Worm (Caenorhabditis elegans): Measurements from ENCODE around the gene F02A9.7.

The F02A9.7 gene

ce11 chrIII:9075539-9075938, at the start of gene F02A9.7:
F02A9.7 (minus strand) TSS chrIII:9075639.
- no peak for TF ChIP-seq mxl-2 (GFP tag; conservative IDR thresholded peaks at IDR 0.05)
- no peak for TF ChIP-seq ceh-28 (tag; optimal IDR thresholded peaks at IDR 0.05)
- TF ChIP-seq ZK337.2 (GFP tag; IDR thresholded peaks at IDR 0.05) = no peak

- TF ChIP-seq madf-9 (GFP tag; conservative IDR thresholded peaks at IDR 0.05) (no peak), arid-1 (GFP tag; conservative IDR thresholded peaks at IDR 0.05) (no peak), unc-62 (GFP tag; optimal IDR thresholded peaks at IDR 0.05 in 1 of 2) (peak in 1 of 2 experiments; percentile 17), unc-62 (tag; optimal IDR thresholded peaks at IDR 0.05) (no peak), mxl-2 (GFP tag; conservative IDR thresholded peaks at IDR 0.05) (no peak), ZK337.2 (GFP tag; IDR thresholded peaks at IDR 0.05) (no peak)
These were observed 43.6 kb upstream of the F02A9.7 start, which contains the start of gene ced-11 for ce11 chrIII:9118921-9119606. ced-11 (plus strand) TSS chrIII:9119556.

- TF ChIP-seq unc-62 (GFP tag; optimal IDR thresholded peaks at IDR 0.05 in 1 of 2) (peak in 1 of 2 experiments; percentile 81), unc-62 (tag; optimal IDR thresholded peaks at IDR 0.05) (no peak), pqm-1 (tag; optimal IDR thresholded peaks at IDR 0.05) (no peak), pha-4 (GFP tag; IDR thresholded peaks at IDR 0.05) (no peak), pha-4 (tag; optimal IDR thresholded peaks at IDR 0.05) (no peak)
These were observed 42.9 kb upstream of the F02A9.7 start, which contains the start of gene grl-11 for ce11 chrIII:9118314-9118850. grl-11 (minus strand) TSS chrIII:9118364.

- no peak for TF ChIP-seq arid-1 (GFP tag; conservative IDR thresholded peaks at IDR 0.05)
- peak; percentile 52 for TF ChIP-seq aha-1 (tag)
- peak in 1 of 2 experiments; percentile 77 for TF ChIP-seq unc-62 (GFP tag; optimal IDR thresholded peaks at IDR 0.05 in 1 of 2)
- no peak for TF ChIP-seq unc-62 (tag; optimal IDR thresholded peaks at IDR 0.05)
These were observed 40.3 kb upstream of the F02A9.7 start for ce11 chrIII:9115745-9116144.

ce11 chrIII:9114649-9115048, 39.2 kb upstream of the F02A9.7 start, which contains the start of gene ZK512.1:
ZK512.1 (plus strand) TSS chrIII:9114949.
- TF ChIP-seq fkh-10 (GFP tag; optimal IDR thresholded peaks at IDR 0.05) = no peak
- TF ChIP-seq dmd-9 (GFP tag; IDR thresholded peaks at IDR 0.05) = no peak
- no peak for TF ChIP-seq snpc-4 (tag; optimal IDR thresholded peaks at IDR 0.05)
- TF ChIP-seq mdt-29 (GFP tag; IDR thresholded peaks at IDR 0.05) = no peak
- TF ChIP-seq nhr-77 (tag; optimal IDR thresholded peaks at IDR 0.05) = no peak
- TF ChIP-seq lsy-2 (tag; optimal IDR thresholded peaks at IDR 0.05) = no peak
- TF ChIP-seq cey-2 (tag; optimal IDR thresholded peaks at IDR 0.05; ENCODE audit: borderline replicate concordance, insufficient read depth) = no peak
- TF ChIP-seq F49E8.2 (tag; optimal IDR thresholded peaks at IDR 0.05; ENCODE audit: borderline replicate concordance) = no peak
- TF ChIP-seq nhr-48 (tag; optimal IDR thresholded peaks at IDR 0.05) = no peak
- no peak for TF ChIP-seq F44E2.7 (GFP tag; IDR thresholded peaks at IDR 0.05)
- TF ChIP-seq F26F4.8 (GFP tag; conservative IDR thresholded peaks at IDR 0.05) = no peak
- no peak for TF ChIP-seq ceh-32 (tag; optimal IDR thresholded peaks at IDR 0.05; ENCODE audit: poor library complexity)
- no peak for TF ChIP-seq dpl-1 (GFP tag; optimal IDR thresholded peaks at IDR 0.05)
- no peak for TF ChIP-seq vab-7 (GFP tag; IDR thresholded peaks at IDR 0.05)
- no peak for TF ChIP-seq T20F7.1 (GFP tag; optimal IDR thresholded peaks at IDR 0.05)
- TF ChIP-seq pha-4 (GFP tag; IDR thresholded peaks at IDR 0.05) = no peak
- TF ChIP-seq pha-4 (tag; optimal IDR thresholded peaks at IDR 0.05) = no peak

ce11 chrIII:9114076-9114475, 38.6 kb upstream of the F02A9.7 start:
- TF ChIP-seq lin-13 (GFP tag; optimal IDR thresholded peaks at IDR 0.05) = no peak
- TF ChIP-seq aha-1 (tag) = peak; percentile 97

ce11 chrIII:9112479-9112878, 37.0 kb upstream of the F02A9.7 start:
- TF ChIP-seq lin-39 (tag; optimal IDR thresholded peaks at IDR 0.05) = no peak
- no peak for TF ChIP-seq madf-9 (GFP tag; conservative IDR thresholded peaks at IDR 0.05)
- no peak for TF ChIP-seq nhr-25 (tag; optimal IDR thresholded peaks at IDR 0.05; ENCODE audit: borderline replicate concordance, insufficient read depth)
- no peak for TF ChIP-seq zip-2 (tag; optimal IDR thresholded peaks at IDR 0.05)
- TF ChIP-seq F10B5.3 (tag; optimal IDR thresholded peaks at IDR 0.05) = no peak
- no peak for TF ChIP-seq nhr-28 (tag; optimal IDR thresholded peaks at IDR 0.05)
- no peak for TF ChIP-seq ztf-7 (tag; optimal IDR thresholded peaks at IDR 0.05)
- TF ChIP-seq nhr-48 (tag; optimal IDR thresholded peaks at IDR 0.05) = no peak
- TF ChIP-seq unc-130 (GFP tag; optimal IDR thresholded peaks at IDR 0.05) = no peak
- TF ChIP-seq zag-1 (tag; optimal IDR thresholded peaks at IDR 0.05) = no peak
- no peak for TF ChIP-seq Y48G9A.11 (GFP tag; IDR thresholded peaks at IDR 0.05)
- TF ChIP-seq vab-7 (GFP tag; IDR thresholded peaks at IDR 0.05) = no peak
- no peak for TF ChIP-seq dmd-6 (GFP tag; IDR thresholded peaks at IDR 0.05)
- no peak for TF ChIP-seq set-16 (GFP tag; IDR thresholded peaks at IDR 0.05)
